Fruit fly (Drosophila melanogaster) whole organism: Measurements from ENCODE around the gene CG16717.

Experiments
- CG8478 ChIP-seq: fragments of >200 bp; optimal IDR thresholded peaks from 2 replicates; lab custom pipeline; 2018; ENCODE audit warnings: inconsistent platforms
- Dll ChIP-seq: fragments of >200 bp; optimal IDR thresholded peaks from 2 replicates; lab custom pipeline; 2017
- EcR ChIP-seq, 2 experiments: fragments of >200 bp; optimal IDR thresholded peaks; 2 replicates each; lab custom pipeline; 2017; ENCODE audit warnings: missing biosample characterization in 2 of 2, missing genetic modification characterization in 2 of 2, missing genetic modification reagents in 2 of 2
- pan ChIP-seq: fragments of >200 bp; optimal IDR thresholded peaks from 2 replicates; lab custom pipeline; 2017
- psq ChIP-seq: fragments of >200 bp; optimal IDR thresholded peaks from 2 replicates; lab custom pipeline; 2017
- usp ChIP-seq: fragments of >200 bp; optimal IDR thresholded peaks from 2 replicates; lab custom pipeline; 2017; ENCODE audit warnings: missing biosample characterization, missing genetic modification characterization, mixed read lengths

Gene CG16717

dm6 chr3L:9688674-9689073 is 9.7 kb downstream of the CG16717 start:
- TF ChIP-seq usp (GFP tag; lab: Kevin White, UChicago), result no peak
- TF ChIP-seq EcR (GFP tag; optimal IDR thresholded peaks at IDR 0.05; lab: Kevin White, UChicago), result no peak
- no peak for TF ChIP-seq Dll (lab: Kevin White, UChicago)
- no peak for TF ChIP-seq CG8478 (lab: Kevin White, UChicago)

dm6 chr3L:9689809-9690208 is 10.8 kb downstream of the CG16717 start:
- TF ChIP-seq CG8478 (lab: Kevin White, UChicago), result no peak
- no peak for TF ChIP-seq psq
- no peak for TF ChIP-seq usp (GFP tag; lab: Kevin White, UChicago)

DNA sequence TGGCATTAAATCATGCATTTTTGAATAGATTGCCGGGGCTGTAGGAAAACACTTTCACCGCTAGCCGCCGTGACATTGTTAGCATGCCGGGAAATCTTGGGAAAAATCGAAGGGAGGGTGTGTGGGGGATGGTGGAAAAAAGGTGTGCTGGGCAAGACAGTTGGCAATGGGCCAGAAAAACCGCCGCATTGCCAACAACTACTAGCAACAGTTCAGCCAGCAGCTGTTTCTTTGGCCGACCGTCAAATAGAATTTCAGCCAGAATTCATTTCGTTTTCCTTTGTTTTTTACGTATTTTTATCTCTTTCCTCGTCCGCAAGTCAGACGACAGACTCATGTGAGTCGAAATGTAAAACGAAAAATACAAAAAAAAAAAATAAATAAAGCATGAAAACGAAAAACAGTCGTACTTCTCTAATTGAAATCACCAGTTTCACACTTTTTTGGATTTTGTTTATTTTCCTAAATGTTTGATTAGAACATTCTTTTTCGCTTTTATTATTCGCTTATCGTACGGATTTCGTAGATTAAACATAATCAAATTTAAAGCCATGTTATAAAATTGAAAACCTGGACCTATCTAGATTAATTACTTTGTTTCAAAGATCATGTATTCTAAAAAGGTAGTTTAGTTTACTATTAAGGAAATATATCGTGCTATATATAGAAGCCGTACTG is 11.9 kb downstream of the CG16717 start:
- TF ChIP-seq Dll (lab: Kevin White, UChicago), result no peak

DNA sequence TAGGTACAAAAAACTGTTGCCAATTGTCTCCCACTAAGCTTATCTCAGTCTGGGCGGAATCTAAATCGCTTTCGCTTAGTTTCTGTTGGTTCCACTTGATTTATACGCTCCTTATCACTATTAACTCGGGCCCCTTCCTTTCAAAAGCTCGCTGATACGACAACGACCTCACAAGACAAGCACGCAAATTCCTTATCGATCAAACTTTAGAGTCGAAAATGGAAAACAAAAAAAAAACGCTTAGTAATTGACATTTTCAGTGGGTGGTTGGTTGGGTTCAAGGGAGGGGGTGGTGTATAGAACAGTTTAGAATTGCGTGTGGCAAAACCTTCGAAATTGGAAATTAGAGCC is 12.4 kb downstream of the CG16717 start:
- TF ChIP-seq Dll (lab: Kevin White, UChicago) (no peak), psq (no peak), pan (lab: Kevin White, UChicago) (no peak), CG8478 (lab: Kevin White, UChicago) (no peak), EcR (GFP tag; optimal IDR thresholded peaks at IDR 0.05; lab: Kevin White, UChicago) (no peak), usp (GFP tag; lab: Kevin White, UChicago) (no peak)

DNA sequence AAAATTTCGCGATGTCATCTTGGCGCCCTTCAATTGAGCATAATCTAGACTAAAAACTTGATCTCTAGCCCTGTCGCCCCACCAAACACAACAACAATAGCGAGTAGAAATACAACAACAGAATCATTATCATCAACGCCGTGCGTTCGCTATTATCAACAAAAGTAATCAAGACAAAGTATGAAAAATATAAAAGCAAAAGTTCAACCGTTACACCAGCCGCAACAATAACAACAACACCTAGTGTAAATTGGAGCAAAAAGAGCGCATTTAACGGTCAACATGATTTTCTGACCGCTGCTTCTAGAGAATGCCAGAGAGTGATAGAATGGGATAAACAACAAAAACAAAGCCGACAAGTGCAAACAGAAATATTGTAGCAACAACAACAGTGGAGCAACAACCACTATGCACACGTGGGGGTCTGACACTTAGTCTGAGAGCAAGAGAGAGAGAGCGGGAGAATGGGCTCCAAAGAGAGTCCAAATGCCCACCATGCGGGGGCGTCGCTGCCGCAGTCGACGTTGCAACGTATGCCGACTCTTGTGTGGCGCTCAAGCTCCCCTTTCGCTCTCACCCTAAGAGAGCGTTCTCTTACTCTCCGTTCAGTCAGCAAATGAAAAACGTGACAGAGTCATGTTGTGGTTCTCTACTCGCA is 13.4 kb downstream of the CG16717 start:
- no peak for TF ChIP-seq Dll (lab: Kevin White, UChicago)
- TF ChIP-seq pan (lab: Kevin White, UChicago), result no peak
- no peak for TF ChIP-seq psq
- no peak for TF ChIP-seq CG8478 (lab: Kevin White, UChicago)
- TF ChIP-seq usp (GFP tag; lab: Kevin White, UChicago), result no peak
- TF ChIP-seq EcR (GFP tag; optimal IDR thresholded peaks at IDR 0.05; lab: Kevin White, UChicago), result no peak

DNA sequence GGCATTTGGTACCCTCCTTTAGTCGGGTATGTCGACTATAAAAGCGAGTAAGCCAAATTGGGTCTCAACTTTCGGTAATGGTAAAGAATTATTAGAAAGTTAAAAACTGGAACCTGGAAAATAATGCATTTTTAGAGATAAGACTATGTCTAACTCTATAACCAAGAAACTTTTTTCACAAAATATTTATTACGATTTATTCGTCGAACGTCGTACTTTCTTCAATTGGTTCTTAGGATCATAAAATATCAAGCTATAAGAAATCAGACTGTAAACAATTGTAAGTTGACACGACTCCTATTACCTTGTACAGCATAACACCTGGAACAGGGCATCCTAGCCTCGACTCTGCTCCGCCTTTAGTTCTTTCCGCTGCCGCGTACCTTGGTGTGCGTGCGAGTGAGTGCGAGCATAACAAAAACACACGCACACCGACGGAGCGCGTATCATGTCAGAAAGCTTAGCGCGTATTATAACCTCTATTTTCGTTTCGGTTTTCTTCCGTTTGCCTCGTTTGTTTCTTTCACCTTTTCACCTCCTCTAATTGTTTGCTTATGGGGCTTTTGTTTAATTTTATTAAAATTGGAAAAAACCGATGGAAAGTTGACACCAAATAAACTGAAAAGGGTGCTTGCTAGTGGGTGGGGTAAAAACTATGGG is 14.0 kb downstream of the CG16717 start:
- TF ChIP-seq usp (GFP tag; lab: Kevin White, UChicago) (no peak), CG8478 (lab: Kevin White, UChicago) (no peak), Dll (lab: Kevin White, UChicago) (peak; percentile 47), pan (lab: Kevin White, UChicago) (peak; percentile 92), psq (no peak), EcR (GFP tag; optimal IDR thresholded peaks at IDR 0.05; lab: Kevin White, UChicago) (no peak)

- TF ChIP-seq CG8478 (lab: Kevin White, UChicago) (no peak), pan (lab: Kevin White, UChicago) (no peak), usp (GFP tag; lab: Kevin White, UChicago) (no peak), psq (no peak), Dll (lab: Kevin White, UChicago) (no peak), EcR (GFP tag; optimal IDR thresholded peaks at IDR 0.05; lab: Kevin White, UChicago) (no peak)
These were observed 14.6 kb downstream of the CG16717 start for dm6 chr3L:9693552-9694133.

DNA sequence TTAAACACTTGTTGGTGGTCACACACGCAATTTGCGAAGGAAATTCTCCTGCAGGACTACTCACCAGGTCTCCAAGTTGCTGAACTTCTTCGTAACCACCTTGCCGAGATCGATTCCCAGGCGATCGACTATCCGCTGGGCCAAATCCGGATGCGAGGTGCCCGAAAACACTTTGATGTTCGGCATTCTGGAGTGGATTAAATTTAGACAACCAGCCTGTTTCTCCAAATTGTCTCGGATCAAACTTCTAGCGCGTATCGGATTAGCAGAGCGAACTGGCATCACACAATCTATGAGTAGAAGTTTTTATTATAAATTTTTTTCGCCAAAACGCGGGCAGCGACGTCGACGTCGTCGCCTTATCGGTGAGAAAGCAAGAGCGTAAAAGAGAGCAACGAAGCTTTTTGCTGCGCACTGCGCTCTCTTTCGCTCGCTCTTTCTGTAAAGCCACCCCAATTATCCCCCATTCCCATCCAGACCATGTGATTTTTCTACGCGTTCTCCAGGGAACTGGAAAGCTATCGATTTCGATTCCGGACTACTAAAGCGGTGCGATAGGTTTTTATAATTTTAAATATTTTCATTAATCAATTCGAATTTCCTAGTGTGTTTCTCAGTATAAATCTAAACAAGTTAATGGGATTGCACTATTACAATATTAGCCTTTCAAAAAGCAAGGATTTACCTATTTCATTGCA is 15.3 kb downstream of the CG16717 start:
- TF ChIP-seq Dll (lab: Kevin White, UChicago), result peak; percentile 60
- no peak for TF ChIP-seq psq

DNA sequence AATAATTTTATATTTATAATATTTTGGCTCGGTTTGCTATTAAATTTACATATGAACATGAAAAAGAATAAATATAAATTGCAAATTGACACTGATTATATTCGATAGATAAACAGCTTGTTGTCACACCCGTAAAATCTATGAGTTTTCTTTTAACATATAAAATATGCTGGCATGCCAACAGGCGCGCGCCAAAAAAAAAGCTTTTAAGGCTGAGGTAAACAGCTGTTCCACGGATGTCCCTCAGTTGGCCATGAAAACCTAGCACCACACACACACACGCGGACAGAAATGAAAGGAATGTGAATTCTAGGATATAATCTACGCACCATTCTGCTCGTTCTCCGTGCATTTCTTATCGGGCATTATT is 15.9 kb downstream of the CG16717 start:
- TF ChIP-seq Dll (lab: Kevin White, UChicago) (no peak), usp (GFP tag; lab: Kevin White, UChicago) (no peak), pan (lab: Kevin White, UChicago) (no peak), CG8478 (lab: Kevin White, UChicago) (no peak), psq (no peak), EcR (GFP tag; optimal IDR thresholded peaks at IDR 0.05; lab: Kevin White, UChicago) (no peak)

- TF ChIP-seq Dll (lab: Kevin White, UChicago) (peak; percentile 57), usp (GFP tag; lab: Kevin White, UChicago) (no peak), pan (lab: Kevin White, UChicago) (no peak)
These were observed 16.2 kb downstream of the CG16717 start for dm6 chr3L:9695242-9695641.

DNA sequence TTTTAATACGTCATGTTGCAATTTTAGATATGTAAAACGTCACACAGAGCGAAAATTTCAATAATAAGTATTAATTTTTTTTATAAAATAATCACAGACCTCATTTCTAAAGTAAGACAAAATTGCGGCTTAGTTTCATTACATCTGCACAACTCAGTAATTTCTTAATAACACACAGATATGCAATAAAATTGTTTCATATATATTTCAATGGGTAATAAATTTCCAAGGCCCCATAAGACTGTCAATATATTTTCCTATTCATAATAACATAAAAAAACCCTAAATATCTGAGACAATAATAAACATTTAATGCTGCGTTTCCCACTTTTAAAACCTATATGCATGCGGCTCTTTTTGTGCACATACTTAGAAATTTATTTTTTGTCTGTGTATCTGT is 16.6 kb downstream of the CG16717 start:
- TF ChIP-seq usp (GFP tag; lab: Kevin White, UChicago), result no peak
- TF ChIP-seq CG8478 (lab: Kevin White, UChicago), result no peak
- TF ChIP-seq pan (lab: Kevin White, UChicago), result no peak
- no peak for TF ChIP-seq EcR (GFP tag; optimal IDR thresholded peaks at IDR 0.05; lab: Kevin White, UChicago)
- TF ChIP-seq psq, result no peak
- TF ChIP-seq Dll (lab: Kevin White, UChicago), result no peak
